Fruit fly (Drosophila melanogaster) whole organism, embryonic: ENCODE measurements around the gene MCTS1.

Experiments
- Atf-2 ChIP-seq: fragments of 200-800 bp; sonication (Bioruptor generic); optimal IDR thresholded peaks from 2 replicates; lab custom pipeline; 2016; ENCODE audit warnings: missing biosample characterization, missing genetic modification characterization
- Atf6 ChIP-seq: fragments of 200-800 bp; sonication (Bioruptor generic); IDR thresholded peaks from 2 replicates; pipeline ENCODE4 v1.3.6; 2022; ENCODE audit warnings: missing biosample characterization, missing genetic modification characterization
- B-H2 ChIP-seq: fragments of 200-800 bp; sonication (Bioruptor generic); optimal IDR thresholded peaks from 2 replicates; lab custom pipeline; 2018; ENCODE audit warnings: missing biosample characterization, mild to moderate bottlenecking, missing genetic modification characterization
- BEAF-32 ChIP-seq: fragments of 200-800 bp; sonication (Bioruptor generic); optimal IDR thresholded peaks from 3 replicates; lab custom pipeline; 2017; ENCODE audit warnings: missing biosample characterization, missing genetic modification characterization, mild to moderate bottlenecking, moderate library complexity, missing genetic modification reagents
- Bteb2 ChIP-seq: fragments of 200-800 bp; sonication (Bioruptor generic); optimal IDR thresholded peaks from 2 replicates; lab custom pipeline; 2016; ENCODE audit warnings: missing biosample characterization, missing genetic modification characterization
- CG11085 ChIP-seq: fragments of 200-800 bp; sonication (Bioruptor generic); IDR thresholded peaks from 2 replicates; pipeline ENCODE4 v1.3.6; 2022; ENCODE audit warnings: missing biosample characterization, missing genetic modification characterization
- CG11247 ChIP-seq: fragments of 200-800 bp; sonication (Bioruptor generic); IDR thresholded peaks from 2 replicates; pipeline ENCODE4 v1.3.6; 2022; ENCODE audit warnings: missing biosample characterization, missing genetic modification characterization
- CG13424 ChIP-seq: fragments of 200-800 bp; sonication (Bioruptor generic); optimal IDR thresholded peaks from 2 replicates; lab custom pipeline; 2019; ENCODE audit warnings: missing biosample characterization, mild to moderate bottlenecking, missing genetic modification characterization, moderate library complexity
- CG13775 ChIP-seq: fragments of 200-800 bp; sonication (Bioruptor generic); optimal IDR thresholded peaks from 3 replicates; lab custom pipeline; 2017; ENCODE audit warnings: missing biosample characterization, mild to moderate bottlenecking, missing genetic modification characterization
- CG17186 ChIP-seq: fragments of 200-800 bp; sonication (Bioruptor generic); optimal IDR thresholded peaks from 3 replicates; lab custom pipeline; 2017; ENCODE audit warnings: missing biosample characterization, missing genetic modification reagents, missing genetic modification characterization
- CG17568 ChIP-seq: fragments of 200-800 bp; sonication (Bioruptor generic); optimal IDR thresholded peaks from 2 replicates; lab custom pipeline; 2018; ENCODE audit warnings: missing biosample characterization, mild to moderate bottlenecking, missing genetic modification characterization, moderate library complexity
- CG3281 ChIP-seq: fragments of 200-800 bp; sonication (Bioruptor generic); optimal IDR thresholded peaks from 3 replicates; lab custom pipeline; 2017; ENCODE audit warnings: missing biosample characterization, mild to moderate bottlenecking, missing genetic modification characterization
- CG3407 ChIP-seq: fragments of 200-800 bp; sonication (Bioruptor generic); optimal IDR thresholded peaks from 2 replicates; lab custom pipeline; 2018; ENCODE audit warnings: missing biosample characterization, mild to moderate bottlenecking, missing genetic modification characterization
- CG43689 ChIP-seq: fragments of 200-800 bp; sonication (Bioruptor generic); IDR thresholded peaks from 2 replicates; pipeline ENCODE4 v1.3.6; 2022; ENCODE audit warnings: missing biosample characterization, missing genetic modification characterization
- CG5245 ChIP-seq: fragments of 200-800 bp; sonication (Bioruptor generic); optimal IDR thresholded peaks from 3 replicates; lab custom pipeline; 2016; ENCODE audit warnings: missing biosample characterization, missing genetic modification characterization
- CG6683 ChIP-seq: fragments of 200-800 bp; sonication (Bioruptor generic); optimal IDR thresholded peaks from 2 replicates; lab custom pipeline; 2017; ENCODE audit warnings: missing biosample characterization, mild to moderate bottlenecking, missing genetic modification characterization, missing genetic modification reagents
- CG7928 ChIP-seq: fragments of 200-800 bp; sonication (Bioruptor generic); optimal IDR thresholded peaks from 2 replicates; lab custom pipeline; 2017; ENCODE audit warnings: missing biosample characterization, mild to moderate bottlenecking, missing genetic modification characterization
- CG8290 ChIP-seq, 3 experiments: fragments of 200-800 bp; sonication (Bioruptor generic); optimal IDR thresholded peaks; 2 replicates each; lab custom pipeline; 2016 to 2019; ENCODE audit warnings: missing biosample characterization in 3 of 3, missing genetic modification characterization in 3 of 3, mild to moderate bottlenecking in 2 of 3, moderate library complexity in 1 of 3
- CG8924 ChIP-seq: fragments of 200-800 bp; optimal IDR thresholded peaks from 3 replicates; lab custom pipeline; 2019; ENCODE audit warnings: missing biosample characterization, mild to moderate bottlenecking, missing genetic modification characterization, moderate library complexity
- Dek ChIP-seq: fragments of 200-800 bp; sonication (Bioruptor generic); optimal IDR thresholded peaks from 3 replicates; lab custom pipeline; 2019; ENCODE audit warnings: missing biosample characterization, mild to moderate bottlenecking, missing genetic modification characterization, moderate library complexity
- E2f2 ChIP-seq: fragments of 200-800 bp; sonication (Bioruptor generic); IDR thresholded peaks from 2 replicates; pipeline ENCODE4 v1.3.6; 2022; ENCODE audit warnings: missing biosample characterization, missing genetic modification characterization
- Eip74EF ChIP-seq, 2 experiments: fragments of 200-800 bp in 1 of 2; fragments of >200 bp in 1 of 2; sonication (Bioruptor generic) in 1 of 2; optimal IDR thresholded peaks; 2 replicates each; lab custom pipeline; 2017 to 2019; ENCODE audit warnings: missing biosample characterization in 2 of 2, missing genetic modification characterization in 2 of 2, mild to moderate bottlenecking in 1 of 2, moderate library complexity in 1 of 2
- Hr39 ChIP-seq: fragments of >200 bp; optimal IDR thresholded peaks from 2 replicates; lab custom pipeline; 2017
- Hsf ChIP-seq: fragments of 200-800 bp; sonication (Bioruptor generic); optimal IDR thresholded peaks from 3 replicates; lab custom pipeline; 2016; ENCODE audit warnings: missing biosample characterization, missing genetic modification characterization
- Sry-β ChIP-seq: fragments of 200-800 bp; sonication (Bioruptor generic); optimal IDR thresholded peaks from 2 replicates; lab custom pipeline; 2018; ENCODE audit warnings: missing biosample characterization, mild to moderate bottlenecking, missing genetic modification characterization, moderate library complexity
- Ssrp ChIP-seq: fragments of 200-800 bp; sonication (Bioruptor generic); optimal IDR thresholded peaks from 2 replicates; lab custom pipeline; 2018; ENCODE audit warnings: missing biosample characterization, mild to moderate bottlenecking, missing genetic modification characterization, moderate library complexity
- Trl ChIP-seq, 3 experiments: fragments of >200 bp in 2 of 3; fragments of 200-800 bp in 1 of 3; sonication (Bioruptor generic) in 1 of 3; optimal IDR thresholded peaks; 2 replicates in 1 of 3; 3 replicates in 2 of 3; lab custom pipeline; 2016 to 2017; ENCODE audit warnings: missing biosample characterization in 1 of 3, missing genetic modification characterization in 1 of 3
- bbx ChIP-seq: fragments of 200-800 bp; sonication (Bioruptor generic); IDR thresholded peaks from 2 replicates; pipeline ENCODE4 v1.3.6; 2022; ENCODE audit warnings: missing biosample characterization, missing genetic modification characterization; ENCODE audit not compliant: partially characterized antibody
- cato ChIP-seq: fragments of 200-800 bp; sonication (Bioruptor generic); optimal IDR thresholded peaks from 2 replicates; lab custom pipeline; 2016; ENCODE audit warnings: missing biosample characterization, missing genetic modification characterization, borderline replicate concordance
- croc ChIP-seq: fragments of 200-800 bp; sonication (Bioruptor generic); conservative IDR thresholded peaks from 3 replicates; pipeline ENCODE4 v1.3.6; 2022; ENCODE audit warnings: missing biosample characterization, missing genetic modification characterization
- ems ChIP-seq: fragments of 200-800 bp; sonication (Bioruptor generic); optimal IDR thresholded peaks from 3 replicates; lab custom pipeline; 2016; ENCODE audit warnings: missing biosample characterization, missing genetic modification characterization
- esg ChIP-seq: fragments of 200-800 bp; sonication (Bioruptor generic); conservative IDR thresholded peaks from 2 replicates; pipeline ENCODE4 v1.3.6; 2022; ENCODE audit warnings: missing biosample characterization, missing genetic modification characterization
- eve ChIP-seq, 2 experiments: fragments of >200 bp; optimal IDR thresholded peaks; 2 replicates each; lab custom pipeline; 2017; ENCODE audit warnings: missing biosample characterization in 2 of 2, missing genetic modification characterization in 2 of 2
- ewg ChIP-seq: fragments of 200-800 bp; sonication (Bioruptor generic); optimal IDR thresholded peaks from 3 replicates; lab custom pipeline; 2017; ENCODE audit warnings: mild to moderate bottlenecking, missing biosample characterization, missing genetic modification reagents, missing genetic modification characterization
- eyg ChIP-seq: fragments of 200-800 bp; sonication (Bioruptor generic); optimal IDR thresholded peaks from 3 replicates; lab custom pipeline; 2016; ENCODE audit warnings: missing biosample characterization, missing genetic modification characterization
- fd3F ChIP-seq: fragments of 200-800 bp; sonication (Bioruptor generic); optimal IDR thresholded peaks from 2 replicates; lab custom pipeline; 2018; ENCODE audit warnings: missing biosample characterization, mild to moderate bottlenecking, missing genetic modification characterization, moderate library complexity
- gcm ChIP-seq: fragments of 200-800 bp; sonication (Bioruptor generic); optimal IDR thresholded peaks from 2 replicates; lab custom pipeline; 2019; ENCODE audit warnings: missing biosample characterization, mild to moderate bottlenecking, missing genetic modification characterization, moderate library complexity
- lilli ChIP-seq: fragments of 200-800 bp; sonication (Bioruptor generic); optimal IDR thresholded peaks from 3 replicates; lab custom pipeline; 2016; ENCODE audit warnings: missing biosample characterization, missing genetic modification characterization
- luna ChIP-seq: fragments of 200-800 bp; sonication (Bioruptor generic); optimal IDR thresholded peaks from 2 replicates; lab custom pipeline; 2016; ENCODE audit warnings: missing biosample characterization, missing genetic modification characterization
- peb ChIP-seq: fragments of 200-800 bp; sonication (Bioruptor generic); IDR thresholded peaks from 2 replicates; pipeline ENCODE4 v1.3.6; 2022; ENCODE audit warnings: missing biosample characterization, missing genetic modification characterization
- row ChIP-seq: fragments of 200-800 bp; sonication (Bioruptor generic); IDR thresholded peaks from 3 replicates; pipeline ENCODE4 v1.3.6; 2022; ENCODE audit warnings: missing biosample characterization, missing genetic modification characterization
- shn ChIP-seq: fragments of 200-800 bp; sonication (Bioruptor generic); optimal IDR thresholded peaks from 3 replicates; lab custom pipeline; 2016; ENCODE audit warnings: missing biosample characterization, missing genetic modification characterization
- trh ChIP-seq: fragments of 200-800 bp; sonication (Bioruptor generic); optimal IDR thresholded peaks from 2 replicates; lab custom pipeline; 2016; ENCODE audit warnings: missing biosample characterization, missing genetic modification characterization
- ttk ChIP-seq: fragments of 200-800 bp; sonication (Bioruptor generic); IDR thresholded peaks from 2 replicates; pipeline ENCODE4 v2.1.2; 2022; ENCODE audit warnings: missing biosample characterization, missing genetic modification characterization
- unc-4 ChIP-seq: fragments of 200-800 bp; sonication (Bioruptor generic); IDR thresholded peaks from 2 replicates; pipeline ENCODE4 v1.3.6; 2022; ENCODE audit warnings: missing biosample characterization, missing genetic modification characterization; ENCODE audit not compliant: partially characterized antibody
- zf30C ChIP-seq: fragments of 200-800 bp; sonication (Bioruptor generic); optimal IDR thresholded peaks from 3 replicates; lab custom pipeline; 2018; ENCODE audit warnings: missing biosample characterization, mild to moderate bottlenecking, missing genetic modification characterization

The MCTS1 gene

DNA sequence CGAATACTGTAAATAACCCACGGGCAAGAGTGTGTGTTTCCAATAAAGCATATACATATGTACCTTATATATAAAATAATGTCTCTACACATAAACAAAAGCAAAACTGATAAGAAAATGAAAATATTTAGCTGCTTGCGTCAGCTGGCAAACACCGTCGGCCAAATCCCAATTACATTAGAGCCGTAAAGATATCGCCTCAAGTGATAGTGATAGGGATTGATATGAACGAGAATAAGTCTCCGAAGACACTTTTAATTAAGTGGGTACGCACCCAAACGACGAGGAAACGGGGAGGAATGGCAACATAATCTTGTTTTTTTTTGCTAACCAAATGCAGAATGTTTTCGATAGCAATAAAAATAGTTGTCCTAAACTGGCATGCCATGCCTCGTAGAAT is 26.8 kb downstream of the MCTS1 start (continued):
- TF ChIP-seq Eip74EF (GFP tag; optimal IDR thresholded peaks at IDR 0.05; lab: Kevin White, UChicago) = no peak
- no peak for TF ChIP-seq CG7928
- no peak for TF ChIP-seq BEAF-32 (GFP tag; lab: Kevin White, UChicago)
- no peak for TF ChIP-seq esg (GFP tag; lab: Robert Waterston, UW)
- no peak for TF ChIP-seq eyg (GFP tag; lab: Kevin White, UChicago)
- no peak for TF ChIP-seq luna (GFP tag; lab: Kevin White, UChicago)
- no peak for TF ChIP-seq CG5245 (GFP tag; lab: Kevin White, UChicago)
- TF ChIP-seq ttk (GFP tag; lab: Robert Waterston, UW) = no peak
- TF ChIP-seq croc (GFP tag; lab: Robert Waterston, UW) = no peak

DNA sequence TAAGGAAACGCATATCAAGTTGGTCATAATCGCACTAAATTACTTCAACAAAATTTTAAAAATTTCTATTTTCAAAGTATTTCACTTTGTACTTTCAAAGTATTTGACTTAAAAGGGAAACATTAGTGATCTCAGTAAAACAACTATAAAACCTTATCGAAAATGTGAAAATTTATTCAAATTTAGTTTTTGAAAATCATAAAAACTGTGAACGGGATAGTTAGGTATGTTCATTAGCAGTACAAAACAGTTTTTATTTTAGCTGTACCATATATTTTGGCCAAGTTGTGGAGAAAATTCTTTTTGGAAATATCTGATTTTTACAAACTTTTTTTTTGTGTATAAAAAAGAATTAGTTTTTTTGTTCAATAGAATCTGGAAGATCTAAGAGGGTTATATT is 28.6 kb downstream of the MCTS1 start, which contains the start of gene CG43115:
Gene CG43115, minus strand, starts transcription at position 101 of the 400 bp plus-strand sequence.
- no peak for TF ChIP-seq CG3281 (GFP tag; lab: Kevin White, UChicago)
- no peak for TF ChIP-seq Trl (optimal IDR thresholded peaks at IDR 0.05; lab: Kevin White, UChicago)
- no peak for TF ChIP-seq Trl (GFP tag; optimal IDR thresholded peaks at IDR 0.05; lab: Kevin White, UChicago)
- TF ChIP-seq CG13424 (tag; lab: Kevin White, UChicago) = no peak
- TF ChIP-seq CG13775 (GFP tag; lab: Kevin White, UChicago) = no peak
- no peak for TF ChIP-seq lilli (GFP tag; lab: Kevin White, UChicago)
- no peak for TF ChIP-seq CG7928
- TF ChIP-seq CG8924 = no peak
- no peak for TF ChIP-seq Hsf
- no peak for TF ChIP-seq CG3407 (GFP tag; lab: Kevin White, UChicago)
- no peak for TF ChIP-seq row (GFP tag; lab: Robert Waterston, UW)
- TF ChIP-seq CG43689 (GFP tag; lab: Robert Waterston, UW) = no peak
- no peak for TF ChIP-seq bbx (GFP tag; lab: Robert Waterston, UW)

- TF ChIP-seq cato (GFP tag; lab: Kevin White, UChicago) (no peak), CG8290 (GFP tag; optimal IDR thresholded peaks at IDR 0.05; lab: Kevin White, UChicago) (no peak), CG8290 (tag; optimal IDR thresholded peaks at IDR 0.05; lab: Kevin White, UChicago) (no peak), Dek (tag; lab: Kevin White, UChicago) (peak; percentile 20), ems (GFP tag; lab: Kevin White, UChicago) (no peak), E2f2 (GFP tag; lab: Robert Waterston, UW) (no peak), CG17186 (GFP tag; lab: Kevin White, UChicago) (no peak), peb (GFP tag; lab: Robert Waterston, UW) (no peak), Bteb2 (GFP tag; lab: Kevin White, UChicago) (no peak), B-H2 (GFP tag; lab: Kevin White, UChicago) (no peak), CG11247 (GFP tag; lab: Robert Waterston, UW) (no peak), Ssrp (no peak), Hr39 (lab: Kevin White, UChicago) (no peak), unc-4 (no peak), ewg (GFP tag; lab: Kevin White, UChicago) (no peak), Atf6 (peak; percentile 21; the same call in 1 of the 2 replicates), trh (GFP tag; lab: Kevin White, UChicago) (no peak), fd3F (GFP tag; lab: Kevin White, UChicago) (peak; percentile 6), zf30C (GFP tag; lab: Kevin White, UChicago) (no peak), CG17568 (GFP tag; lab: Kevin White, UChicago) (no peak), eve (GFP tag; optimal IDR thresholded peaks at IDR 0.05; lab: Kevin White, UChicago) (no peak), CG11085 (no peak), shn (GFP tag; lab: Kevin White, UChicago) (no peak), Atf-2 (no peak), CG13424 (tag; lab: Kevin White, UChicago) (peak; percentile 58), Sry-β (GFP tag; lab: Kevin White, UChicago) (no peak), CG6683 (GFP tag; lab: Kevin White, UChicago) (no peak), gcm (GFP tag; lab: Kevin White, UChicago) (no peak), CG8924 (peak; percentile 25)
Observed at dm6 chrX:6067281-6068008, 29.8 kb downstream of the MCTS1 start, which contains the start of gene CG5928. CG5928 (plus strand) TSS chrX:6067958.
